Worm (Caenorhabditis elegans): ENCODE data around the gene col-152.

col-152 gene

ce11 chrV:10564830-10565365, 4.2 kb downstream of the col-152 start, which contains the start of gene cat-4:
Gene cat-4 (plus strand): TSS chrV:10564880.
- TF ChIP-seq lin-35 (GFP tag; optimal IDR thresholded peaks at IDR 0.05): no peak
- no peak for TF ChIP-seq snpc-1.3 (tag; optimal IDR thresholded peaks at IDR 0.05; ENCODE audit: insufficient read depth)
- TF ChIP-seq ztf-6 (GFP tag; IDR thresholded peaks at IDR 0.05): no peak
- TF ChIP-seq egl-18 (GFP tag; IDR thresholded peaks at IDR 0.05): no peak
- TF ChIP-seq nhr-80 (tag; optimal IDR thresholded peaks at IDR 0.05): peak; percentile 31
- TF ChIP-seq lin-54 (GFP tag; optimal IDR thresholded peaks at IDR 0.05): no peak
- TF ChIP-seq rec-8 (tag; optimal IDR thresholded peaks at IDR 0.05): no peak

DNA sequence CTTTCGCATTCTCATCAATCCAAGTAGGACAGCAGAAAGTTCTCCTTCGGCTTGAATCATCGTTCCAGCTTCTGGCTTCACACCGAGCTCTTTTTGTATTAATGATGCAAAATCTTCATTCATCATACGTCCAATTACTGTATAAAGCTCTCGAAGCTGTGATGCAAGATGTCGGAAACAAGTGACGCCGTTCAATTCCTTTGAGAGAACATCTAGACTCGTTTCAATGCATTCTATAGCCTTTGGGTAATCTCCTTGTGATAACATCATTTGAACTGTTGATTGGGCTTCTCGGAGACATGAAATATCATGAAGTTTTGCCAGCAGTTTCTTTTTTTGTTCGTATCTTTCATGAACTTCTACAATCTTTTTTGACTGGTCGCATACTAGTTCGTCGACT, 7.8 kb downstream of the col-152 start:
- TF ChIP-seq F57C9.4 (tag; optimal IDR thresholded peaks at IDR 0.05) (no peak), let-526 (GFP tag; IDR thresholded peaks at IDR 0.05) (no peak), unc-62 (GFP tag; optimal IDR thresholded peaks at IDR 0.05) (no peak), hlh-12 (tag; optimal IDR thresholded peaks at IDR 0.05) (no peak), chd-7 (tag; optimal IDR thresholded peaks at IDR 0.05) (no peak), nhr-90 (tag; optimal IDR thresholded peaks at IDR 0.05) (no peak), Y53F4B.3 (GFP tag; IDR thresholded peaks at IDR 0.05) (no peak), sdz-38 (tag; optimal IDR thresholded peaks at IDR 0.05) (no peak)

ce11 chrV:10571523-10571922, 10.8 kb downstream of the col-152 start:
- TF ChIP-seq nhr-80 (tag; optimal IDR thresholded peaks at IDR 0.05): no peak
- TF ChIP-seq rec-8 (tag; optimal IDR thresholded peaks at IDR 0.05): no peak
- TF ChIP-seq K11D2.4 (GFP tag; IDR thresholded peaks at IDR 0.05): no peak
- no peak for TF ChIP-seq B0035.1 (tag; optimal IDR thresholded peaks at IDR 0.05)
- no peak for TF ChIP-seq hrde-1 (tag; optimal IDR thresholded peaks at IDR 0.05; ENCODE audit: borderline replicate concordance)
- TF ChIP-seq let-526 (GFP tag; IDR thresholded peaks at IDR 0.05): no peak
- TF ChIP-seq sptf-2 (GFP tag; optimal IDR thresholded peaks at IDR 0.05): no peak

- TF ChIP-seq mxl-1 (tag; optimal IDR thresholded peaks at IDR 0.05) (no peak), ceh-58 (GFP tag; IDR thresholded peaks at IDR 0.05) (no peak), ceh-27 (GFP tag; optimal IDR thresholded peaks at IDR 0.05) (no peak), cebp-2 (GFP tag; IDR thresholded peaks at IDR 0.05) (no peak), madf-6 (GFP tag; IDR thresholded peaks at IDR 0.05) (no peak)
Measured at ce11 chrV:10572614-10573013, 11.9 kb downstream of the col-152 start, which contains the start of gene del-6. Gene del-6 (plus strand): TSS chrV:10572914.

DNA sequence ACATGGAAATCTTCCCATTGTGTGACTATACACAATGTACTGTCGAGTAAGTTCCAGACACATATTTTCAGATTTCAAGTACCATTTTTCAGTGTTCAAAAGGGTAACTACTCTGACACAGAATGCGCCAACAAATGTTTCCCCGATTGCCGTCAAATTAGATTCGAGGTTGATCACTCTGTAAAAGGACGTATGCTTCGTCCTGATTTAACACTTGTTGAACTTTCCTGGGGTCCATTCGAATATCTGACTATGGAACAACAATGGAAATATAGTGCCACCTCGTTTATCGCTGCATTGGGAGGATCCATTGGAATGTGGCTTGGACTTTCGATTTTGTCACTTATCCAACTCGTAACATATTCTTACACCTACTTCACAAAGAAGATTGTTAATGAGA, 13.5 kb downstream of the col-152 start:
- TF ChIP-seq lsy-27 (tag; optimal IDR thresholded peaks at IDR 0.05; ENCODE audit: borderline replicate concordance, insufficient read depth) (no peak), sptf-2 (GFP tag; optimal IDR thresholded peaks at IDR 0.05) (no peak), ceh-40 (GFP tag; IDR thresholded peaks at IDR 0.05) (no peak), xnd-1 (tag; optimal IDR thresholded peaks at IDR 0.05) (no peak), ztf-22 (GFP tag; optimal IDR thresholded peaks at IDR 0.05) (no peak), snpc-4 (GFP tag; optimal IDR thresholded peaks at IDR 0.05) (no peak), snpc-4 (tag; optimal IDR thresholded peaks at IDR 0.05) (no peak), F49E8.2 (tag; optimal IDR thresholded peaks at IDR 0.05; ENCODE audit: insufficient read depth) (no peak), ccch-3 (GFP tag; optimal IDR thresholded peaks at IDR 0.05) (no peak), akir-1 (GFP tag; optimal IDR thresholded peaks at IDR 0.05) (no peak), tbp1 (GFP tag; optimal IDR thresholded peaks at IDR 0.05) (no peak), repo-1 (tag; optimal IDR thresholded peaks at IDR 0.05) (no peak), tlf-1 (GFP tag; optimal IDR thresholded peaks at IDR 0.05) (no peak), mcd-1 (GFP tag; IDR thresholded peaks at IDR 0.05) (no peak), hrde-1 (tag; optimal IDR thresholded peaks at IDR 0.05; ENCODE audit: borderline replicate concordance) (no peak), ceh-91 (GFP tag; IDR thresholded peaks at IDR 0.05) (no peak), snpc-3.4 (tag; optimal IDR thresholded peaks at IDR 0.05) (no peak), somi-1 (GFP tag; optimal IDR thresholded peaks at IDR 0.05) (no peak)
